Fruit fly (Drosophila melanogaster) whole organism, embryonic: ENCODE results near the gene Gk2.

Experiments
- ATbp ChIP-seq: fragments of 200-800 bp; sonication (Bioruptor generic); optimal IDR thresholded peaks from 2 replicates; lab custom pipeline; 2017; ENCODE audit warnings: missing biosample characterization, mild to moderate bottlenecking, missing genetic modification characterization, missing genetic modification reagents
- Atf-2 ChIP-seq: fragments of 200-800 bp; sonication (Bioruptor generic); optimal IDR thresholded peaks from 2 replicates; lab custom pipeline; 2016; ENCODE audit warnings: missing biosample characterization, missing genetic modification characterization
- CG10321 ChIP-seq: fragments of 200-800 bp; sonication (Bioruptor generic); IDR thresholded peaks from 2 replicates; pipeline ENCODE4 v1.3.6; 2022; ENCODE audit warnings: missing biosample characterization, missing genetic modification characterization
- CG10462 ChIP-seq: fragments of 200-800 bp; sonication (Bioruptor generic); optimal IDR thresholded peaks from 2 replicates; lab custom pipeline; 2016; ENCODE audit warnings: missing biosample characterization, missing genetic modification characterization
- CG12104 ChIP-seq: fragments of 200-800 bp; sonication (Bioruptor generic); optimal IDR thresholded peaks from 3 replicates; lab custom pipeline; 2016; ENCODE audit warnings: missing biosample characterization, missing genetic modification characterization
- CG14050 ChIP-seq: fragments of 200-800 bp; sonication (Bioruptor generic); IDR thresholded peaks from 3 replicates; pipeline ENCODE4 v1.3.6; 2022; ENCODE audit warnings: missing biosample characterization, missing genetic modification characterization
- CG15514 ChIP-seq: fragments of 200-800 bp; sonication (Bioruptor generic); optimal IDR thresholded peaks from 3 replicates; lab custom pipeline; 2017; ENCODE audit warnings: missing biosample characterization, missing genetic modification characterization, mild to moderate bottlenecking, moderate library complexity, missing genetic modification reagents
- CG18476 ChIP-seq: fragments of 200-800 bp; sonication (Bioruptor generic); optimal IDR thresholded peaks from 2 replicates; lab custom pipeline; 2016; ENCODE audit warnings: missing biosample characterization, mild to moderate bottlenecking, missing genetic modification characterization
- CG2116 ChIP-seq: fragments of 200-800 bp; sonication (Bioruptor generic); optimal IDR thresholded peaks from 3 replicates; lab custom pipeline; 2018; ENCODE audit warnings: missing biosample characterization, mild to moderate bottlenecking, missing genetic modification characterization
- CG2120 ChIP-seq: fragments of 200-800 bp; sonication (Bioruptor generic); optimal IDR thresholded peaks from 3 replicates; lab custom pipeline; 2016; ENCODE audit warnings: missing biosample characterization, missing genetic modification characterization
- CG2199 ChIP-seq: fragments of 200-800 bp; sonication (Bioruptor generic); IDR thresholded peaks from 3 replicates; pipeline ENCODE4 v1.3.6; 2022; ENCODE audit warnings: missing biosample characterization, missing genetic modification characterization
- CG3065 ChIP-seq: fragments of 200-800 bp; sonication (Bioruptor generic); optimal IDR thresholded peaks from 2 replicates; lab custom pipeline; 2016; ENCODE audit warnings: missing biosample characterization, missing genetic modification characterization
- CG31441 ChIP-seq: fragments of 200-800 bp; sonication (Bioruptor generic); IDR thresholded peaks from 2 replicates; pipeline ENCODE4 v1.3.6; 2022; ENCODE audit warnings: missing biosample characterization, missing genetic modification characterization
- CG34224 ChIP-seq: fragments of 200-800 bp; sonication (Bioruptor generic); IDR thresholded peaks from 3 replicates; pipeline ENCODE4 v1.3.6; 2022; ENCODE audit warnings: missing biosample characterization, missing genetic modification characterization; ENCODE audit not compliant: partially characterized antibody
- CG3995 ChIP-seq: fragments of 200-800 bp; sonication (Bioruptor generic); optimal IDR thresholded peaks from 3 replicates; lab custom pipeline; 2016; ENCODE audit warnings: missing biosample characterization, missing genetic modification characterization
- CG43689 ChIP-seq: fragments of 200-800 bp; sonication (Bioruptor generic); IDR thresholded peaks from 2 replicates; pipeline ENCODE4 v1.3.6; 2022; ENCODE audit warnings: missing biosample characterization, missing genetic modification characterization
- CG7556 ChIP-seq: fragments of 200-800 bp; sonication (Bioruptor generic); optimal IDR thresholded peaks from 2 replicates; lab custom pipeline; 2017; ENCODE audit warnings: missing biosample characterization, mild to moderate bottlenecking, missing genetic modification characterization
- CHES-1-like ChIP-seq: fragments of 200-800 bp; sonication (Bioruptor generic); optimal IDR thresholded peaks from 2 replicates; lab custom pipeline; 2016; ENCODE audit warnings: missing biosample characterization, missing genetic modification characterization
- Dp ChIP-seq: fragments of 200-800 bp; sonication (Bioruptor generic); optimal IDR thresholded peaks from 2 replicates; lab custom pipeline; 2018; ENCODE audit warnings: missing biosample characterization, mild to moderate bottlenecking, missing genetic modification characterization, moderate library complexity
- Dref ChIP-seq: fragments of 200-800 bp; sonication (Bioruptor generic); IDR thresholded peaks from 2 replicates; pipeline ENCODE4 v1.3.6; 2022; ENCODE audit warnings: missing biosample characterization, missing genetic modification characterization
- E2f2 ChIP-seq: fragments of 200-800 bp; sonication (Bioruptor generic); IDR thresholded peaks from 2 replicates; pipeline ENCODE4 v1.3.6; 2022; ENCODE audit warnings: missing biosample characterization, missing genetic modification characterization
- ERR ChIP-seq: fragments of 200-800 bp; sonication (Bioruptor generic); optimal IDR thresholded peaks from 2 replicates; lab custom pipeline; 2016; ENCODE audit warnings: missing biosample characterization, missing genetic modification characterization
- Gug ChIP-seq: fragments of 200-800 bp; sonication (Bioruptor generic); IDR thresholded peaks from 4 replicates; pipeline ENCODE4 v1.3.6; 2022; ENCODE audit warnings: missing biosample characterization, missing genetic modification characterization
- Lpt ChIP-seq: fragments of >200 bp; optimal IDR thresholded peaks from 2 replicates; lab custom pipeline; 2018; ENCODE audit warnings: missing biosample characterization, missing genetic modification characterization
- MESR4 ChIP-seq: fragments of 200-800 bp; sonication (Bioruptor generic); optimal IDR thresholded peaks from 2 replicates; lab custom pipeline; 2018; ENCODE audit warnings: missing biosample characterization, mild to moderate bottlenecking, missing genetic modification characterization, moderate library complexity
- Max ChIP-seq: fragments of 200-800 bp; sonication (Bioruptor generic); optimal IDR thresholded peaks from 2 replicates; lab custom pipeline; 2016; ENCODE audit warnings: missing biosample characterization, mild to moderate bottlenecking, missing genetic modification characterization
- Meics ChIP-seq: fragments of 200-800 bp; sonication (Bioruptor generic); optimal IDR thresholded peaks from 2 replicates; lab custom pipeline; 2017; ENCODE audit warnings: missing biosample characterization, mild to moderate bottlenecking, missing genetic modification characterization
- NK7.1 ChIP-seq: fragments of 200-800 bp; sonication (Bioruptor generic); optimal IDR thresholded peaks from 3 replicates; lab custom pipeline; 2016; ENCODE audit warnings: missing biosample characterization, missing genetic modification characterization
- Oli ChIP-seq: fragments of 200-800 bp; sonication (Bioruptor generic); optimal IDR thresholded peaks from 2 replicates; lab custom pipeline; 2018; ENCODE audit warnings: missing biosample characterization, mild to moderate bottlenecking, missing genetic modification characterization, moderate library complexity
- Sry-δ ChIP-seq: fragments of 200-800 bp; sonication (Bioruptor generic); optimal IDR thresholded peaks from 2 replicates; lab custom pipeline; 2016; ENCODE audit warnings: missing biosample characterization, missing genetic modification characterization
- Trl ChIP-seq, 3 experiments: fragments of >200 bp in 2 of 3; fragments of 200-800 bp in 1 of 3; sonication (Bioruptor generic) in 1 of 3; optimal IDR thresholded peaks; 2 replicates in 1 of 3; 3 replicates in 2 of 3; lab custom pipeline; 2016 to 2017; ENCODE audit warnings: missing biosample characterization in 1 of 3, missing genetic modification characterization in 1 of 3
- bigmax ChIP-seq: fragments of 200-800 bp; sonication (Bioruptor generic); optimal IDR thresholded peaks from 2 replicates; lab custom pipeline; 2018; ENCODE audit warnings: missing biosample characterization, mild to moderate bottlenecking, missing genetic modification characterization
- cato ChIP-seq: fragments of 200-800 bp; sonication (Bioruptor generic); optimal IDR thresholded peaks from 2 replicates; lab custom pipeline; 2016; ENCODE audit warnings: missing biosample characterization, missing genetic modification characterization, borderline replicate concordance
- chm ChIP-seq: fragments of 200-800 bp; sonication (Bioruptor generic); IDR thresholded peaks from 2 replicates; pipeline ENCODE4 v1.3.6; 2022; ENCODE audit warnings: missing biosample characterization, missing genetic modification characterization
- crp ChIP-seq, 2 experiments: fragments of 200-800 bp; sonication (Bioruptor generic); optimal IDR thresholded peaks; 2 replicates in 1 of 2; 3 replicates in 1 of 2; lab custom pipeline; 2017; ENCODE audit warnings: missing biosample characterization in 2 of 2, missing genetic modification characterization in 2 of 2, mild to moderate bottlenecking in 1 of 2, moderate library complexity in 1 of 2
- dysf ChIP-seq: fragments of 200-800 bp; sonication (Bioruptor generic); IDR thresholded peaks from 3 replicates; pipeline ENCODE4 v1.3.6; 2022; ENCODE audit warnings: missing biosample characterization, missing genetic modification characterization
- fd102C ChIP-seq: fragments of 200-800 bp; sonication (Bioruptor generic); optimal IDR thresholded peaks from 2 replicates; lab custom pipeline; 2018; ENCODE audit warnings: missing biosample characterization, mild to moderate bottlenecking, missing genetic modification characterization, moderate library complexity
- ftz-f1 ChIP-seq: fragments of 200-800 bp; sonication (Bioruptor generic); optimal IDR thresholded peaks from 2 replicates; lab custom pipeline; 2016; ENCODE audit warnings: missing biosample characterization, missing genetic modification characterization
- gfzf ChIP-seq: fragments of 200-800 bp; sonication (Bioruptor generic); optimal IDR thresholded peaks from 2 replicates; lab custom pipeline; 2016; ENCODE audit warnings: missing biosample characterization, mild to moderate bottlenecking, missing genetic modification characterization, moderate library complexity
- kah ChIP-seq: fragments of 200-800 bp; sonication (Bioruptor generic); optimal IDR thresholded peaks from 2 replicates; lab custom pipeline; 2018; ENCODE audit warnings: missing biosample characterization, mild to moderate bottlenecking, missing genetic modification characterization
- klu ChIP-seq: fragments of 200-800 bp; sonication (Bioruptor generic); IDR thresholded peaks from 2 replicates; pipeline ENCODE4 v1.3.6; 2022; ENCODE audit warnings: missing biosample characterization, missing genetic modification characterization
- otp ChIP-seq: fragments of 200-800 bp; sonication (Bioruptor generic); IDR thresholded peaks from 3 replicates; pipeline ENCODE4, ENCODE4 v1.3.6; 2022; ENCODE audit warnings: missing biosample characterization, missing genetic modification characterization
- prd ChIP-seq, 3 experiments: fragments of >200 bp in 2 of 3; fragments of 200-800 bp in 1 of 3; sonication (Bioruptor generic) in 1 of 3; optimal IDR thresholded peaks in 2 of 3; IDR thresholded peaks in 1 of 3; 2 replicates in 2 of 3; 3 replicates in 1 of 3; pipeline versions ENCODE4 v1.3.6 to Lab custom; 2017 to 2022; ENCODE audit warnings: missing biosample characterization in 1 of 3, missing genetic modification characterization in 1 of 3
- run ChIP-seq: fragments of 200-800 bp; sonication (Bioruptor generic); optimal IDR thresholded peaks from 3 replicates; lab custom pipeline; 2018; ENCODE audit warnings: missing biosample characterization, mild to moderate bottlenecking, missing genetic modification characterization
- scrt ChIP-seq: fragments of 200-800 bp; sonication (Bioruptor generic); optimal IDR thresholded peaks from 2 replicates; lab custom pipeline; 2018; ENCODE audit warnings: missing biosample characterization, mild to moderate bottlenecking, missing genetic modification characterization, moderate library complexity
- sens ChIP-seq: fragments of 200-800 bp; sonication (Bioruptor generic); peaks from one replicate; lab custom pipeline; 2016; ENCODE audit warnings: missing biosample characterization, missing genetic modification characterization
- sens-2 ChIP-seq: fragments of 200-800 bp; sonication (Bioruptor generic); IDR thresholded peaks from 2 replicates; pipeline ENCODE4 v1.3.6; 2022; ENCODE audit warnings: missing biosample characterization, missing genetic modification characterization
- slbo ChIP-seq: fragments of 200-800 bp; sonication (Bioruptor generic); IDR thresholded peaks from 2 replicates; pipeline ENCODE4 v1.3.6; 2022; ENCODE audit warnings: missing biosample characterization, missing genetic modification characterization
- sna ChIP-seq: fragments of 200-800 bp; sonication (Bioruptor generic); IDR thresholded peaks from 2 replicates; pipeline ENCODE4 v1.3.6; 2022; ENCODE audit warnings: missing biosample characterization, missing genetic modification characterization; ENCODE audit not compliant: partially characterized antibody
- trem ChIP-seq: fragments of 200-800 bp; optimal IDR thresholded peaks from 3 replicates; lab custom pipeline; 2019; ENCODE audit warnings: missing biosample characterization, mild to moderate bottlenecking, missing genetic modification characterization, moderate library complexity
- unpg ChIP-seq: fragments of 200-800 bp; sonication (Bioruptor generic); optimal IDR thresholded peaks from 3 replicates; lab custom pipeline; 2018; ENCODE audit warnings: missing biosample characterization, mild to moderate bottlenecking, missing genetic modification characterization, moderate library complexity

Gene Gk2

dm6 chr3L:1730873-1731272 lies 7.3 kb upstream of the Gk2 start, which contains the start of gene drpr (continued):
- no peak for TF ChIP-seq cato
- TF ChIP-seq unpg = peak; percentile 13
- no peak for TF ChIP-seq ERR
- peak; percentile 19 for TF ChIP-seq CHES-1-like (GFP tag; lab: Kevin White, UChicago)
- peak; percentile 11 for TF ChIP-seq NK7.1
- TF ChIP-seq bigmax (GFP tag; lab: Kevin White, UChicago) = no peak
- peak; percentile 99 for TF ChIP-seq CG3995
- no peak for TF ChIP-seq Lpt
- TF ChIP-seq Atf-2 (GFP tag; lab: Kevin White, UChicago) = no peak
- peak; percentile 84 for TF ChIP-seq sens (GFP tag; lab: Kevin White, UChicago)

DNA sequence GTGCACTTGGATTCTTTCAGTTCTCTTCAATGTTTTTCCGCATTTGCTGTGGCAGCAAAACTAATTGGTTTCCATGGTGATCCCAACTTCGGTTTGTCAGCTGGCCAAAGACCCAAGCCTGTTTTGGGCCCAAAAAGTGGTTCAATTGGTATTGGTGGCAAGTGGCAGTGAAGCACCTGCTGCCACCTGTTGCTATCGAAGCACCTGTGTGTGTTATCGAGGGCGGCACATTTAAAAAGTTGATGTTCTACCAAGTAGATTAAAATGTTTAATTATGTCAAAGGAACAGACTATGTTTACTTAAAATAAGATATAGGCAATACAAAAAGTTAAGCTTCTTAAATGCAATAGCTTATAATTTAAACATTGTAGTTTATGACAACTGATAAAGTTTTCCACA lies 2.6 kb upstream of the Gk2 start, which contains the start of gene Oseg4:
Gene Oseg4, minus strand, starts transcription at position 165 of the 400 bp plus-strand sequence.
- TF ChIP-seq chm = no peak
- no peak for TF ChIP-seq Max (GFP tag; lab: Kevin White, UChicago)
- TF ChIP-seq CG43689 (GFP tag; lab: Robert Waterston, UW) = no peak
- no peak for TF ChIP-seq Oli (tag; lab: Kevin White, UChicago)
- no peak for TF ChIP-seq ftz-f1 (GFP tag; lab: Kevin White, UChicago)
- no peak for TF ChIP-seq prd (optimal IDR thresholded peaks at IDR 0.05; lab: Kevin White, UChicago)
- no peak for TF ChIP-seq prd (GFP tag; IDR thresholded peaks at IDR 0.05; lab: Robert Waterston, UW)
- TF ChIP-seq E2f2 = peak; percentile 72
- TF ChIP-seq Dp (GFP tag; lab: Kevin White, UChicago) = peak; percentile 64
- peak in 1 of 2 experiments; percentile 28 for TF ChIP-seq crp (GFP tag; optimal IDR thresholded peaks at IDR 0.05; lab: Kevin White, UChicago)
- no peak for TF ChIP-seq ATbp (GFP tag; lab: Kevin White, UChicago)
- TF ChIP-seq CG15514 (GFP tag; lab: Kevin White, UChicago) = peak; percentile 0
- TF ChIP-seq CG31441 = no peak
- no peak for TF ChIP-seq klu
- TF ChIP-seq CG7556 = no peak
- TF ChIP-seq sens-2 (GFP tag; lab: Robert Waterston, UW) = no peak
- TF ChIP-seq Gug (GFP tag; lab: Robert Waterston, UW) = no peak
- TF ChIP-seq scrt = peak; percentile 57
- TF ChIP-seq Dref = peak; percentile 47
- TF ChIP-seq otp (GFP tag; lab: Robert Waterston, UW) = no peak
- no peak for TF ChIP-seq run (tag; lab: Kevin White, UChicago)
- TF ChIP-seq Meics (GFP tag; lab: Kevin White, UChicago) = no peak
- TF ChIP-seq sna (GFP tag; lab: Robert Waterston, UW) = no peak
- TF ChIP-seq CG34224 (GFP tag; lab: Robert Waterston, UW) = no peak
- TF ChIP-seq CG3065 (GFP tag; lab: Kevin White, UChicago) = no peak
- peak; percentile 53 for TF ChIP-seq CG2116 (GFP tag; lab: Kevin White, UChicago)
- peak; percentile 1 for TF ChIP-seq MESR4 (GFP tag; lab: Kevin White, UChicago)
- TF ChIP-seq CG18476 (GFP tag; lab: Kevin White, UChicago) = no peak
- peak; percentile 28 for TF ChIP-seq gfzf (GFP tag; lab: Kevin White, UChicago)
- no peak for TF ChIP-seq slbo (GFP tag; lab: Robert Waterston, UW)
- TF ChIP-seq Trl (optimal IDR thresholded peaks at IDR 0.05; lab: Kevin White, UChicago) = no peak
- no peak for TF ChIP-seq Trl (GFP tag; optimal IDR thresholded peaks at IDR 0.05; lab: Kevin White, UChicago)
- TF ChIP-seq CG2120 (GFP tag; lab: Kevin White, UChicago) = no peak
- no peak for TF ChIP-seq dysf (GFP tag; lab: Robert Waterston, UW)
- no peak for TF ChIP-seq CG10462 (GFP tag; lab: Kevin White, UChicago)
- no peak for TF ChIP-seq CG2199 (GFP tag; lab: Robert Waterston, UW)
- peak; percentile 34 for TF ChIP-seq trem (tag; lab: Kevin White, UChicago)
- TF ChIP-seq CG12104 (GFP tag; lab: Kevin White, UChicago) = no peak
- peak; percentile 7 for TF ChIP-seq Sry-δ (GFP tag; lab: Kevin White, UChicago)
- no peak for TF ChIP-seq CG10321 (GFP tag; lab: Robert Waterston, UW)
- peak; percentile 80 for TF ChIP-seq kah (GFP tag; lab: Kevin White, UChicago)
- no peak for TF ChIP-seq fd102C
- no peak for TF ChIP-seq CG14050 (GFP tag; lab: Robert Waterston, UW)
- TF ChIP-seq, all 482 proteins: peak for 12
